Fruit fly (Drosophila melanogaster) whole organism, prepupa: ENCODE data around the gene Amacr.

Experiments used
- Blimp-1 ChIP-seq: fragments of 200-800 bp; sonication (Bioruptor generic); optimal IDR thresholded peaks from 3 replicates; lab custom pipeline; 2017; ENCODE audit warnings: missing biosample characterization, missing genetic modification characterization, mild to moderate bottlenecking, moderate library complexity, missing genetic modification reagents
- CG11294 ChIP-seq: fragments of 200-800 bp; sonication (Bioruptor generic); IDR thresholded peaks from 2 replicates; pipeline ENCODE4 v1.3.6; 2022; ENCODE audit warnings: missing biosample characterization, missing genetic modification characterization
- CG11762 ChIP-seq: fragments of 200-800 bp; sonication (Bioruptor generic); optimal IDR thresholded peaks from 3 replicates; lab custom pipeline; 2016; ENCODE audit warnings: missing biosample characterization, missing genetic modification characterization; ENCODE audit not compliant: insufficient read depth
- CG15336 ChIP-seq: fragments of 200-800 bp; sonication (Bioruptor generic); IDR thresholded peaks from 2 replicates; pipeline ENCODE4 v1.3.6; 2022; ENCODE audit warnings: missing biosample characterization, missing genetic modification characterization
- CG1621 ChIP-seq: fragments of 200-800 bp; sonication (Bioruptor generic); optimal IDR thresholded peaks from 3 replicates; lab custom pipeline; 2018; ENCODE audit warnings: missing biosample characterization, mild to moderate bottlenecking, missing genetic modification characterization
- CG3032 ChIP-seq: fragments of 200-800 bp; optimal IDR thresholded peaks from 2 replicates; lab custom pipeline; 2019; ENCODE audit warnings: missing biosample characterization, mild to moderate bottlenecking, missing genetic modification characterization, moderate library complexity
- CG34406 ChIP-seq: fragments of 200-800 bp; sonication (Bioruptor generic); optimal IDR thresholded peaks from 3 replicates; lab custom pipeline; 2016; ENCODE audit warnings: missing biosample characterization, missing genetic modification characterization
- CG4318 ChIP-seq: fragments of 200-800 bp; sonication (Bioruptor generic); optimal IDR thresholded peaks from 3 replicates; lab custom pipeline; 2017; ENCODE audit warnings: missing biosample characterization, mild to moderate bottlenecking, missing genetic modification characterization
- CG6163 ChIP-seq: fragments of 200-800 bp; sonication (Bioruptor generic); IDR thresholded peaks from 3 replicates; pipeline ENCODE4 v1.3.6; 2022; ENCODE audit warnings: missing biosample characterization, missing genetic modification characterization
- CG6276 ChIP-seq: fragments of 200-800 bp; sonication (Bioruptor generic); optimal IDR thresholded peaks from 2 replicates; lab custom pipeline; 2017; ENCODE audit warnings: missing biosample characterization, mild to moderate bottlenecking, missing genetic modification characterization
- CG6854 ChIP-seq: fragments of 200-800 bp; sonication (Bioruptor generic); optimal IDR thresholded peaks from 2 replicates; lab custom pipeline; 2017; ENCODE audit warnings: missing biosample characterization, mild to moderate bottlenecking, missing genetic modification characterization
- CG7368 ChIP-seq: fragments of 200-800 bp; sonication (Bioruptor generic); optimal IDR thresholded peaks from 3 replicates; lab custom pipeline; 2016; ENCODE audit warnings: missing biosample characterization, missing genetic modification characterization
- CG8119 ChIP-seq: fragments of 200-800 bp; sonication (Bioruptor generic); IDR thresholded peaks from 3 replicates; pipeline ENCODE4 v1.3.6; 2022; ENCODE audit warnings: missing biosample characterization, missing genetic modification characterization
- CG9139 ChIP-seq: fragments of 200-800 bp; sonication (Bioruptor generic); optimal IDR thresholded peaks from 3 replicates; lab custom pipeline; 2017; ENCODE audit warnings: missing biosample characterization, mild to moderate bottlenecking, missing genetic modification characterization
- Eip75B ChIP-seq: fragments of 200-800 bp; sonication (Bioruptor generic); optimal IDR thresholded peaks from 3 replicates; lab custom pipeline; 2016; ENCODE audit warnings: missing biosample characterization, missing genetic modification characterization
- Ets21C ChIP-seq: fragments of 200-800 bp; sonication (Bioruptor generic); optimal IDR thresholded peaks from 3 replicates; lab custom pipeline; 2016; ENCODE audit warnings: missing biosample characterization, missing genetic modification characterization
- Ets96B ChIP-seq: fragments of 200-800 bp; optimal IDR thresholded peaks from 2 replicates; lab custom pipeline; 2019; ENCODE audit warnings: missing biosample characterization, mild to moderate bottlenecking, missing genetic modification characterization, moderate library complexity
- Hr39 ChIP-seq: fragments of 200-800 bp; sonication (Bioruptor generic); optimal IDR thresholded peaks from 2 replicates; lab custom pipeline; 2016; ENCODE audit warnings: missing biosample characterization, missing genetic modification characterization
- Met ChIP-seq: fragments of 200-800 bp; sonication (Bioruptor generic); optimal IDR thresholded peaks from 3 replicates; lab custom pipeline; 2016; ENCODE audit warnings: missing biosample characterization, missing genetic modification characterization
- OdsH ChIP-seq: fragments of 200-800 bp; sonication (Bioruptor generic); optimal IDR thresholded peaks from 3 replicates; lab custom pipeline; 2016; ENCODE audit warnings: missing biosample characterization, missing genetic modification characterization
- Smox ChIP-seq: fragments of 200-800 bp; sonication (Bioruptor generic); optimal IDR thresholded peaks from 3 replicates; lab custom pipeline; 2016; ENCODE audit warnings: missing biosample characterization, missing genetic modification characterization
- Sox102F ChIP-seq: fragments of 200-800 bp; sonication (Bioruptor generic); optimal IDR thresholded peaks from 2 replicates; lab custom pipeline; 2016; ENCODE audit warnings: missing biosample characterization, mild to moderate bottlenecking, missing genetic modification characterization
- Sox14 ChIP-seq: fragments of 200-800 bp; sonication (Bioruptor generic); optimal IDR thresholded peaks from 3 replicates; lab custom pipeline; 2016; ENCODE audit warnings: missing biosample characterization, missing genetic modification characterization
- achi ChIP-seq: fragments of 200-800 bp; sonication (Bioruptor generic); optimal IDR thresholded peaks from 3 replicates; lab custom pipeline; 2016; ENCODE audit warnings: missing biosample characterization, missing genetic modification characterization
- acj6 ChIP-seq: fragments of 200-800 bp; sonication (Bioruptor generic); optimal IDR thresholded peaks from 3 replicates; lab custom pipeline; 2016; ENCODE audit warnings: missing biosample characterization, missing genetic modification characterization
- cyc ChIP-seq: fragments of 200-800 bp; sonication (Bioruptor generic); optimal IDR thresholded peaks from 3 replicates; lab custom pipeline; 2016; ENCODE audit warnings: missing biosample characterization, missing genetic modification characterization
- dac ChIP-seq: fragments of 200-800 bp; sonication (Bioruptor generic); optimal IDR thresholded peaks from 2 replicates; lab custom pipeline; 2017; ENCODE audit warnings: missing biosample characterization, mild to moderate bottlenecking, missing genetic modification characterization
- dsx ChIP-seq: fragments of 200-800 bp; optimal IDR thresholded peaks from 3 replicates; lab custom pipeline; 2019; ENCODE audit warnings: missing biosample characterization, mild to moderate bottlenecking, missing genetic modification characterization, moderate library complexity; ENCODE audit not compliant: poor library complexity, severe bottlenecking
- eg ChIP-seq: fragments of 200-800 bp; sonication (Bioruptor generic); IDR thresholded peaks from 3 replicates; pipeline ENCODE4 v1.3.6; 2022; ENCODE audit warnings: missing biosample characterization, missing genetic modification characterization
- net ChIP-seq: fragments of 200-800 bp; sonication (Bioruptor generic); optimal IDR thresholded peaks from 3 replicates; lab custom pipeline; 2016; ENCODE audit warnings: missing biosample characterization, missing genetic modification characterization
- salr ChIP-seq, 2 experiments: fragments of 200-800 bp; sonication (Bioruptor generic); optimal IDR thresholded peaks; 3 replicates each; lab custom pipeline; 2016 to 2018; ENCODE audit warnings: missing biosample characterization in 2 of 2, missing genetic modification characterization in 2 of 2, mild to moderate bottlenecking in 1 of 2
- spab ChIP-seq: fragments of 200-800 bp; sonication (Bioruptor generic); optimal IDR thresholded peaks from 2 replicates; lab custom pipeline; 2017; ENCODE audit warnings: missing biosample characterization, mild to moderate bottlenecking, missing genetic modification characterization, missing genetic modification reagents
- ss ChIP-seq, 2 experiments: fragments of 200-800 bp; sonication (Bioruptor generic); optimal IDR thresholded peaks; 2 replicates in 1 of 2; 3 replicates in 1 of 2; lab custom pipeline; 2017 to 2018; ENCODE audit warnings: mild to moderate bottlenecking in 2 of 2, missing biosample characterization in 2 of 2, missing genetic modification characterization in 2 of 2, moderate library complexity in 1 of 2
- svp ChIP-seq: fragments of 200-800 bp; sonication (Bioruptor generic); peaks from one replicate; lab custom pipeline; 2016; ENCODE audit warnings: missing biosample characterization, missing genetic modification characterization
- vri ChIP-seq: fragments of 200-800 bp; sonication (Bioruptor generic); optimal IDR thresholded peaks from 3 replicates; lab custom pipeline; 2016; ENCODE audit warnings: missing biosample characterization, mild to moderate bottlenecking, missing genetic modification characterization

The Amacr gene

dm6 chr2L:20797515-20797847, 45.3 kb upstream of the Amacr start, which contains the start of gene CG9328 (continued):
- TF ChIP-seq dsx (GFP tag; lab: Kevin White, UChicago) (no peak), CG11294 (GFP tag; lab: Robert Waterston, UW) (peak; percentile 18; the same call in 1 of the 2 replicates), CG6276 (no peak), cyc (GFP tag; lab: Kevin White, UChicago) (peak; percentile 42), CG9139 (peak; percentile 15), Ets96B (peak; percentile 13), CG7368 (GFP tag; lab: Kevin White, UChicago) (no peak)

DNA sequence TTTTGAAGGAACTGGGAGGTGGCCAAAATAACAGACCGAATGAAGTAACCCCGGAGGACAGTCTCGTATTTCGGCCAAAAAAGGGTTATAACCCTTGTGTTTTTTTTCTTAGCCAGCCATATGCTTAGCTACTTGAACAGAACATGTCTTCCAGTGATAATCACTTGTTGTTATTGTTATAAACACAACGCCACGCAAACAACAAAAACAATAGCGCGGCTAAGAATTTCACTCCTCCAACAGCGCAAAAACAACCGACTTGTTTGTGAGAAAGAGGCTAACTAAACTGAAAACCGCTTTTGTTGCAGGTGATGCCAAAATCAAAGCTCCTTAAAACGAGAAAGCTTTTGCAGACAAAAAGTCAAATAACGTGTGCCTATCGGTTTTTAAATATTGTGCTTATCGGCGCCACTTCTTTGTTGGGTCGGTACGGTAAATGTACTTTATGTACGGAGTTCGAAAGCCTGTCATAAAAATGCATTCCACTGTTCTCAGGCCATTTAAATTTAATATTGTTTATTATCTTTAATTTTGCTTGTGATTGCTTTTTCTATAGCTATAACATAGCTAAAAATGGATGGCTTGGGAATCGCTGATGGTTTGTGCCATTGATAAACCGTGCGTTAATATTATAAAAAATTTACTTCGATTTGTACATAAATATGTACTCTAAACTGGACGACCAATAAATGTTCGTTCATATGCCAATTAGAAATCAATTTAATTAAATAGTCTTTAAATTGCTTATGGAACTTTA, 44.8 kb upstream of the Amacr start, which contains the start of gene vari:
Gene vari, minus strand, starts transcription at position 285 of the 757 bp plus-strand sequence.
- TF ChIP-seq ss (GFP tag; optimal IDR thresholded peaks at IDR 0.05; lab: Kevin White, UChicago) (peak in 1 of 2 experiments; percentile 5), svp (no peak), CG6854 (peak; percentile 18), spab (no peak), CG6163 (peak; percentile 60; the same call in 2 of the 3 replicates), vri (peak; percentile 18), achi (GFP tag; lab: Kevin White, UChicago) (peak; percentile 46), dsx (GFP tag; lab: Kevin White, UChicago) (no peak), CG15336 (GFP tag; lab: Robert Waterston, UW) (peak; percentile 27; the same call in 1 of the 2 replicates), acj6 (GFP tag; lab: Kevin White, UChicago) (no peak)

DNA sequence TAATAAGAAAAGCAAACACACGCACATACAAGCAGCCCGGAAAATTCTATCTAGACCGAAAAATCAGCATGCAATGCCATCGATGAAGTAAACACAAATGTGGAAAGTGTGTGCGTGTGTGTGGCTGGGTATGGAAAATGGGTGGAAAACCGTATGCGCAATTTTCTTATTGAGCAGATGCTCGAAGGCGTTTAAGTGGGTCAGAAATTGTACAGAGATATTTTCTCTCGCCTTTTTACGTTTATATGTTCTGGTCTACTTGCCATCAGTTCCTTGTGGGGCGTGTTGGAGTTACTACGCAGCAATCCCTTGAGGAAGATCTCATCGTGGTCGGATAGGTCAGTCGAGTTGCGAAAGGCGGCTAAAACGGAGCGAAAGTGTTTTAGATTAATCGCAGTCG, 43.6 kb upstream of the Amacr start:
- TF ChIP-seq CG3032 (tag; lab: Kevin White, UChicago): no peak
- TF ChIP-seq net (GFP tag; lab: Kevin White, UChicago): no peak
- no peak for TF ChIP-seq CG1621 (tag; lab: Kevin White, UChicago)
- no peak for TF ChIP-seq Sox14
- TF ChIP-seq Ets21C (GFP tag; lab: Kevin White, UChicago): no peak
- no peak for TF ChIP-seq OdsH (GFP tag; lab: Kevin White, UChicago)
- no peak for TF ChIP-seq acj6 (GFP tag; lab: Kevin White, UChicago)
- TF ChIP-seq Smox (GFP tag; lab: Kevin White, UChicago): no peak
- no peak for TF ChIP-seq CG4318 (GFP tag; lab: Kevin White, UChicago)
- no peak for TF ChIP-seq Eip75B (GFP tag; lab: Kevin White, UChicago)
- TF ChIP-seq CG7368 (GFP tag; lab: Kevin White, UChicago): no peak
- no peak for TF ChIP-seq Met (GFP tag; lab: Kevin White, UChicago)
- no peak for TF ChIP-seq Hr39 (GFP tag; lab: Kevin White, UChicago)
- TF ChIP-seq CG6163: no peak

- TF ChIP-seq dac (GFP tag; lab: Kevin White, UChicago): no peak
- no peak for TF ChIP-seq ss (GFP tag; optimal IDR thresholded peaks at IDR 0.05; lab: Kevin White, UChicago)
- TF ChIP-seq CG6276: peak; percentile 11
- peak; percentile 53 for TF ChIP-seq CG6854
- TF ChIP-seq salr (GFP tag; optimal IDR thresholded peaks at IDR 0.05; lab: Kevin White, UChicago): no peak
- no peak for TF ChIP-seq CG1621 (tag; lab: Kevin White, UChicago)
- no peak for TF ChIP-seq Eip75B (GFP tag; lab: Kevin White, UChicago)
- no peak for TF ChIP-seq Hr39 (GFP tag; lab: Kevin White, UChicago)
- peak; percentile 35; the same call in 1 of the 3 replicates for TF ChIP-seq eg (GFP tag; lab: Robert Waterston, UW)
- TF ChIP-seq Sox102F (GFP tag; lab: Kevin White, UChicago): no peak
- TF ChIP-seq CG11762 (GFP tag; lab: Kevin White, UChicago): no peak
- TF ChIP-seq Sox14: no peak
- no peak for TF ChIP-seq CG8119 (GFP tag; lab: Robert Waterston, UW)
- TF ChIP-seq dsx (GFP tag; lab: Kevin White, UChicago): no peak
- TF ChIP-seq Blimp-1 (GFP tag; lab: Kevin White, UChicago): peak; percentile 10
- no peak for TF ChIP-seq CG34406
Observed at dm6 chr2L:20794656-20795055, 42.5 kb upstream of the Amacr start.
